Worm (Caenorhabditis elegans): ENCODE data around the gene nspc-14.

The nspc-14 gene

DNA sequence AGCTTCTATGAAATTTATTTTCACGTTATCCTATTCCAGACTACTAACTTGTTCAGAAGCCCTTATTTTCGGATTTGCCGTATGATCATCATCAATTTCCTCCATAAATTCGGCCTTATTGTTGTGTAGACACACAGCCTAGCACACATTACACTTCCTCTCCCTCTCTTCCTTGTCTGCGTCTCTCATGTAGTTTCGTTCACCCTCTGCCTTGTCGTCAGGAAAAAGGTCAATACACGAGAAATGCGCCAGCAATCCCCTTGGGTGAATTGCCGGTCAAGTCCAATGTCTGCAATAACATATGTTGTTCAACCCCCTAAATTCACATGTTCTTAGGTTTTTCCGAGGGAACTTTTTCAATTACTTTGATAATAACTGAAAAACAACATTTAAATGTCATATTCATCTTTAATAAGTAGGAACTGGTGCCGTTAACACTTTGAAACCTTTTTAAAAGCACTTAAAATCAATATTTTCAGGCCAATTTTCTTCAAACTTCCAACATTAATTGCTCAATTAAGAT lies 35.0 kb upstream of the nspc-14 start, which contains the start of gene F17E5.2 (continued):
- TF ChIP-seq php-3 (GFP tag; IDR thresholded peaks at IDR 0.05) (peak; percentile 80), nhr-41 (GFP tag; IDR thresholded peaks at IDR 0.05) (peak; percentile 46; the same call in 1 of the 2 replicates), ceh-32 (tag; optimal IDR thresholded peaks at IDR 0.05; ENCODE audit: poor library complexity) (peak; percentile 37)

DNA sequence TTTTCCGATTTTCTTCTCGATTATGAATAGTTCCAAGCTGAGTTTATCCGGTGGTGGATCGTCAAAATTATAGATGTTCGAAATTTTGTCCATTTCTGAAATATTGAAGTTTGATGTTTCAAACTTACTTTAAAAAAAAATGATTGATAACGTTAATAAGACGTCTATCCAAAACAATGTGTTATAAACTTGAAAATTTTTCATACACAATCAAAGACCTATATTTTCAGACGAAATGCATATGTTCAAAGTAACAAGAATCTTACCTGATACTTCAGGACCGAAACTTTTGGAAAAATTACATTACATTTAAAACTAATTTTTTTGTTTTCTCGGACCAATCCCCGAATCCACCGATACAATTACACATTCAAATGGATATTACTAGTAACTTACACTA lies 32.5 kb upstream of the nspc-14 start, which contains the start of gene nekl-3:
Gene nekl-3 (minus strand): TSS at position 101 of the 400 bp plus-strand sequence.
- TF ChIP-seq egl-43 (GFP tag; IDR thresholded peaks at IDR 0.05) (no peak), F49E8.2 (tag; optimal IDR thresholded peaks at IDR 0.05; ENCODE audit: borderline replicate concordance) (no peak), dmd-6 (GFP tag; IDR thresholded peaks at IDR 0.05) (no peak), aha-1 (tag) (peak; percentile 21)

DNA sequence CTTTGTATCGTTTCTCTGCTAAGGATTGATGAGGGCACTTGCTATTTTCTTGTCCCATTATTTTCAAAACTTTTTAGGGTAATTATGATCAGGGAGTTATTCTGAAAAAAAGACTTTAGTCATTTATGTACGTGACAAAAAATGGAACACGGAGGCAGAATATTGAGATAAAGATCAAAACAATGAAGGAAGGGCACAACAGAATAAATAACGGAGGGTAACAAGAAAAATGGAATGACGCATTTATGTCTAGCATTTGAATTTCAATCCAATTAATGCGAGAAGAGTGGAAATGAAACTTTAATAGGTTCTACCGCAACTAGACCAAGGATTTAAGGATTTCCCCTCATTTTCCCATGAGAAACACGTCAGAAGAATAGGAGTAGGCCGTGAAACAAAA lies 19.4 kb upstream of the nspc-14 start, which contains the start of gene glb-13:
Gene glb-13 (minus strand): TSS at position 101 of the 400 bp plus-strand sequence.
- TF ChIP-seq Y105C5A.15 (GFP tag; IDR thresholded peaks at IDR 0.05) (no peak), unc-62 (GFP tag; optimal IDR thresholded peaks at IDR 0.05 in 1 of 2) (peak in 1 of 2 experiments; percentile 78), unc-62 (tag; optimal IDR thresholded peaks at IDR 0.05) (no peak)

DNA sequence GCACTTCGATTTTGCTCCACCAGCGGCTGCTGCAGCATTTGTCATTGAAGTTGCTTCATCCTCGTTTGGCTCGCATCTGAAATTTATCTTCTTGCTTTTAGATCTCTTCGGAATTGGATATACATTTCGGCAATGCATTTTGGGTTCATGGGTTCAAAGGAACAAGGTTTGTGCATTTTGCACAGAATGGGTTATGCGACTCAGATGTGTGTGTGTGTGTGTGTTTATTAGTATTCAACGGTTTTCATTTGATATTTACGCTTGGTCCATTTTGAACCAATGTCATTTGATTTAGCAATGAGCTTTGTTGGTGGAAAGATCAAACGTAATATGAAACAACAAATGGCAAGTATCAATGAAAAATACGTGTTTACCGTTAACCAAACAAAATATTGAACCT lies 16.9 kb upstream of the nspc-14 start:
- TF ChIP-seq ces-1 (GFP tag; optimal IDR thresholded peaks at IDR 0.05): no peak
- peak in 1 of 2 experiments; percentile 90 for TF ChIP-seq unc-62 (GFP tag; optimal IDR thresholded peaks at IDR 0.05 in 1 of 2)
- no peak for TF ChIP-seq unc-62 (tag; optimal IDR thresholded peaks at IDR 0.05)
- TF ChIP-seq dmd-9 (GFP tag; IDR thresholded peaks at IDR 0.05): no peak
- TF ChIP-seq zip-2 (tag; optimal IDR thresholded peaks at IDR 0.05): no peak
- no peak for TF ChIP-seq hif-1 (tag; optimal IDR thresholded peaks at IDR 0.05)

DNA sequence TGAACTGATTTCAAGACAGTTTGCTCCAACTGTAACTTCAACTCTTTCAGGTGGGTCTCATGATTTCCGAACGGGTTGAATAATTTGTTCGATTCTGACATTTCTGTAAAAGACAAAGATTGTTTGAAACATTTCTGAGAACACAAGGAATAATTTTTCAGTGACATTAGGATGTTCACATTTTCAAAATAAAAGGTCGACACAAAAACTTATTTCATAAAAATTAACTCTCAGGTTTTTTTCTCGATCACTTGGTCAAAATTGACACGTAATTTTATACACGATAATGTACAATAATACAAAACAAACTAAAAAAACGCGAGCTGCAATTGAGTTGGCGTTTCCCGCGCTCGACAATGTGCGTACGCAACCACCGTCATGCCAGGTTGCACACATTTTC lies 12.5 kb upstream of the nspc-14 start, which contains the start of gene rif-1.2:
Gene rif-1.2 (minus strand): TSS at position 101 of the 400 bp plus-strand sequence.
- TF ChIP-seq dve-1 (tag; optimal IDR thresholded peaks at IDR 0.05; ENCODE audit: insufficient read depth) (no peak), ceh-32 (tag; optimal IDR thresholded peaks at IDR 0.05; ENCODE audit: poor library complexity) (no peak), T20F7.1 (GFP tag; optimal IDR thresholded peaks at IDR 0.05) (no peak), F44E2.7 (GFP tag; IDR thresholded peaks at IDR 0.05) (no peak), mdt-29 (GFP tag; IDR thresholded peaks at IDR 0.05) (no peak), daf-19 (GFP tag; conservative IDR thresholded peaks at IDR 0.05) (no peak), Y5F2A.4 (GFP tag; optimal IDR thresholded peaks at IDR 0.05) (no peak)

DNA sequence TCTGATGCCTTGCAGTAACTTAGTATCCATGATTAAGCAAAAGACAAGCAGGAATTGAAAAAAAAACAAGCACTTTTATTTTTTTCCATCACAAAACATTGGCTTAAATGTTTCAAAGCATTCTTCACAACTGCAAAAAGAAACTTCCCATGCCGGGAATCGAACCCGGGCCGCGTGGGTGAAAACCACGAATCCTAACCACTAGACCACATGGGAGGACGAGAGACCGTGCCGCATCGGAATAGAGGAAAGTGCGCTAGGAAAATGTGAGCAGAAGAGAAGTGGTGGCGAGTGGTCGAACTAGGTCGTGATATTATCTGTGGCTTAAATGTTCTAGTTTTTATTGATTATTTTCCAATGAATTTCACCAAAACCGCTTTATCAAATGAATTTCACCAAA lies 8.6 kb upstream of the nspc-14 start:
- TF ChIP-seq nhr-11 (tag; optimal IDR thresholded peaks at IDR 0.05): no peak
- peak; percentile 55 for TF ChIP-seq dmd-6 (GFP tag; IDR thresholded peaks at IDR 0.05)
- TF ChIP-seq rbr-2 (tag; optimal IDR thresholded peaks at IDR 0.05): peak; percentile 30
- no peak for TF ChIP-seq D1046.2 (GFP tag; IDR thresholded peaks at IDR 0.05)
- no peak for TF ChIP-seq ces-1 (GFP tag; optimal IDR thresholded peaks at IDR 0.05)
- TF ChIP-seq gei-8 (GFP tag; optimal IDR thresholded peaks at IDR 0.05): peak; percentile 0
- TF ChIP-seq lim-7 (GFP tag; IDR thresholded peaks at IDR 0.05): peak; percentile 88
- TF ChIP-seq daf-8 (GFP tag; IDR thresholded peaks at IDR 0.05): no peak
- no peak for TF ChIP-seq nhr-25 (tag; optimal IDR thresholded peaks at IDR 0.05; ENCODE audit: borderline replicate concordance, insufficient read depth)
- TF ChIP-seq arid-1 (GFP tag; conservative IDR thresholded peaks at IDR 0.05): peak; percentile 73
- TF ChIP-seq ceh-44 (GFP tag; IDR thresholded peaks at IDR 0.05): no peak; the same call in 1 of the 2 replicates
- no peak for TF ChIP-seq lin-38 (GFP tag; IDR thresholded peaks at IDR 0.05)
- no peak for TF ChIP-seq F26F4.8 (GFP tag; conservative IDR thresholded peaks at IDR 0.05)
- no peak for TF ChIP-seq lir-3 (tag; optimal IDR thresholded peaks at IDR 0.05)
- TF ChIP-seq daf-12 (tag; optimal IDR thresholded peaks at IDR 0.05): no peak
- no peak for TF ChIP-seq saeg-2 (GFP tag; IDR thresholded peaks at IDR 0.05)
- TF ChIP-seq Y5F2A.4 (GFP tag; optimal IDR thresholded peaks at IDR 0.05): no peak
- TF ChIP-seq spr-1 (tag; optimal IDR thresholded peaks at IDR 0.05): peak; percentile 14
- TF ChIP-seq ceh-62 (tag; optimal IDR thresholded peaks at IDR 0.05): no peak
- peak; percentile 75 for TF ChIP-seq vab-7 (GFP tag; IDR thresholded peaks at IDR 0.05)
- no peak for TF ChIP-seq F37D6.2 (tag; optimal IDR thresholded peaks at IDR 0.05)
- peak; percentile 60; the same call in 1 of the 2 replicates for TF ChIP-seq dmd-9 (GFP tag; IDR thresholded peaks at IDR 0.05)
- TF ChIP-seq ZK337.2 (GFP tag; IDR thresholded peaks at IDR 0.05): no peak
- TF ChIP-seq php-3 (GFP tag; IDR thresholded peaks at IDR 0.05): peak; percentile 65; the same call in 1 of the 2 replicates
- no peak for TF ChIP-seq dve-1 (tag; optimal IDR thresholded peaks at IDR 0.05; ENCODE audit: insufficient read depth)
- no peak for TF ChIP-seq unc-62 (GFP tag; optimal IDR thresholded peaks at IDR 0.05 in 1 of 2)
- no peak for TF ChIP-seq unc-62 (tag; optimal IDR thresholded peaks at IDR 0.05)
- TF ChIP-seq zip-2 (tag; optimal IDR thresholded peaks at IDR 0.05): no peak

All from whole organism, L4 larva.